Worm (Caenorhabditis elegans): ENCODE measurements around the gene cpna-4.

cpna-4 gene

DNA sequence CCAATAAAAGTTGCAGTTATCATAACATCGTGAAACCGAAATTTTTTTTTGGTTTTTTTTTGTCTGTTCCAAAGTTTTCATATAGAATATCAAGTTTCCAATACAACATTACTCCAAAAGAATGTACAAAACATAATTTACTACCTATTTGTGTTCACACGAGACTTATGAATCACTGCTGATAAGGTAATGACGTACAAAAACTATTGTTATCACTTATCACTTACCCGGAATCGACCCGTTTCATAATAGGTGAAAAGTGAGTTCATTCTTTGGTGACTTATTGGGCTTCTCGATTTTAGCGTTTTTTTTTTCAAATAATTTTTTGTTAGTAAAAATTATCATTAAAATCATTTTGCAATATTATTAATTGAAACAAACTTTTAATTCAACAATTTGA lies 31.8 kb downstream of the cpna-4 start:
- TF ChIP-seq tbx-11 (GFP tag; IDR thresholded peaks at IDR 0.05), result no peak
- no peak for TF ChIP-seq tbx-37 (GFP tag; conservative IDR thresholded peaks at IDR 0.05)
- TF ChIP-seq scrt-1 (GFP tag; IDR thresholded peaks at IDR 0.05), result no peak
- no peak for TF ChIP-seq F13C5.2 (tag; optimal IDR thresholded peaks at IDR 0.05)
- TF ChIP-seq flt-1 (GFP tag; IDR thresholded peaks at IDR 0.05), result no peak
- TF ChIP-seq pes-1 (GFP tag; IDR thresholded peaks at IDR 0.05), result no peak
- no peak for TF ChIP-seq ama-1 (optimal IDR thresholded peaks at IDR 0.05)
- TF ChIP-seq tra-4 (tag; optimal IDR thresholded peaks at IDR 0.05), result no peak
- no peak for TF ChIP-seq aly-1 (tag; optimal IDR thresholded peaks at IDR 0.05)
- TF ChIP-seq ceh-36 (tag; optimal IDR thresholded peaks at IDR 0.05), result no peak
- TF ChIP-seq ets-7 (tag; optimal IDR thresholded peaks at IDR 0.05), result no peak
- no peak for TF ChIP-seq B0310.2 (tag; optimal IDR thresholded peaks at IDR 0.05)
- no peak for TF ChIP-seq ceh-13 (GFP tag; optimal IDR thresholded peaks at IDR 0.05)
- TF ChIP-seq sea-1 (GFP tag; conservative IDR thresholded peaks at IDR 0.05), result no peak

DNA sequence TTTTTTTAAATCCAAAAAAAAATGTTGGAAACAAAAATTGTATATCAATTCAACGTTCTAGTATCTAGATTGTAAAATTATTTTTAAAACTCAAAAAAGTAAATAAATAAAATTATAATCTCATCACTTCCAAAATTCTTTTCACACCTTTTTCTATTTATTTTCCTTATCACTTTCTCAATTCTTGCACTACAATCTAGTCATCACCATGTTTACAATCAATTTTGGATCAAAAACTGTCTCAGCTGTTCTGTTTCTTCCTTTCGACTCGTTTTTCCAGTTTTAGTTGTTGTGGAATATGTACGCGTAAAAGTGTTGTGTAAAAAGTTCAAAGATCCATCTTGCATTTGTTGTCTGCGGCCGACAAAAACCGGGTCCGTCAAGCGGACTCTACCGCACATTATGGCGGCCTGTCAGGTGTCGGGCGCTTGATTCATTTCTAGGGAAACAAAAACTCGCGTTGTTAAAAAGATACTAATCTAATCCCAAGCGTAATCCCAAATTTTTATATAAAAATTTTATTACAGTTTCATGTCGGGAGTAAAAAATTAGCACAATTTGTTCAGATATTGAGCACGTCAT lies 33.3 kb downstream of the cpna-4 start:
- no peak for TF ChIP-seq hmbx-1 (tag; optimal IDR thresholded peaks at IDR 0.05)
- no peak for TF ChIP-seq flt-1 (GFP tag; IDR thresholded peaks at IDR 0.05)
- TF ChIP-seq tbx-11 (GFP tag; IDR thresholded peaks at IDR 0.05), result no peak
- TF ChIP-seq pes-1 (GFP tag; IDR thresholded peaks at IDR 0.05), result no peak
- TF ChIP-seq hnd-1 (tag; optimal IDR thresholded peaks at IDR 0.05), result no peak
- TF ChIP-seq tbx-37 (GFP tag; conservative IDR thresholded peaks at IDR 0.05), result no peak
- TF ChIP-seq ceh-13 (GFP tag; optimal IDR thresholded peaks at IDR 0.05), result no peak
- TF ChIP-seq sea-1 (GFP tag; conservative IDR thresholded peaks at IDR 0.05), result no peak
- TF ChIP-seq ets-7 (tag; optimal IDR thresholded peaks at IDR 0.05), result no peak
- TF ChIP-seq ceh-36 (tag; optimal IDR thresholded peaks at IDR 0.05), result no peak

DNA sequence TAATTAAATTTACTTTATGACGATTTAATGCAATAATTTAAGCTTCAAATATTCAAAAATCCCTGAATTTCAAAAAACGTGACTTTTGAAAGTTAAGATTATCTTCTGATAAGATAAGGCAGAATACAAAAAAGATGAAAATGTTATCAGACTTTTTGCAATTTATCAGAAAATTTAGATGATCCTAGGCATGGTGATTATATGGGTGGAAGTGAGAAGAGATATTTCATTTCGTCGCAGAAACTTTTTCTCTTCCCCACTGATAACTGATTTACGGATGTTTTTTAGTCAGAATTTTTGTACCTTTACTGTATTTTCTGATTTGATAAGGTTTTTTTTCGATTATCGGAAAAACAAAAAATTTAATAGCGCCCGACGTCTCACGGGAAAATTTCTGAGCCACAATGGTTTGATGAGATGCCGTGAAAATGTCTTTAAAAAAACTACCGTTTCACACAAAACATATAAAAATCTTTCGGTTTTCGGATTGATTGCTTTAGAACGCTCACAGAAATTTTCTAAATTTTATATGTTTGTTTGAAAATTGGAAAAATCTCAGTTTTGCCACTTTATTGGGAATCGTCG lies 34.0 kb downstream of the cpna-4 start:
- TF ChIP-seq hmbx-1 (tag; optimal IDR thresholded peaks at IDR 0.05), result no peak
- TF ChIP-seq ama-1 (optimal IDR thresholded peaks at IDR 0.05), result no peak
- TF ChIP-seq B0310.2 (tag; optimal IDR thresholded peaks at IDR 0.05), result no peak

DNA sequence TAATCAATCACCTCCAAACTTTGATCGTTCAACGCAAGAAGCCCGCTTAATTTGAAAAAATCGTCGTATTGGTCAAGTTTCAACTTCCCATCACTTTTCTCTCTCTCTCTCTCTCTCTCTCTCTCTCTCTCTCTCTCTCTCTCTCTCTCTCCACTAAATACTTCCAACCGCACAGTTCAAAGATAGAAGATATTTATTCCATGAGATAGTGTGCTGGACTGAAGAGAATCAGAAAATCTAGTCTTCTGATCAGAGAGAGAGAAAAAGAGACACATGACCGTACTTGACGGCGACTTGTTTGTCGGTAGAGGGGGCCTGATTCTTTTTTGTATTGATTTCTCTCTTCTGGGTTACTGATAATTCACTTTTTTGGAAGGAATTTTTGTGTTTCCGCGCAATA lies 37.3 kb downstream of the cpna-4 start:
- TF ChIP-seq hnd-1 (tag; optimal IDR thresholded peaks at IDR 0.05) (no peak), pes-1 (GFP tag; IDR thresholded peaks at IDR 0.05) (no peak), tbx-37 (GFP tag; conservative IDR thresholded peaks at IDR 0.05) (no peak), F13C5.2 (tag; optimal IDR thresholded peaks at IDR 0.05) (no peak), ama-1 (optimal IDR thresholded peaks at IDR 0.05) (no peak), ceh-36 (tag; optimal IDR thresholded peaks at IDR 0.05) (no peak), scrt-1 (GFP tag; IDR thresholded peaks at IDR 0.05) (no peak), ets-7 (tag; optimal IDR thresholded peaks at IDR 0.05) (no peak), tbx-11 (GFP tag; IDR thresholded peaks at IDR 0.05) (no peak), sea-1 (GFP tag; conservative IDR thresholded peaks at IDR 0.05) (no peak), B0310.2 (tag; optimal IDR thresholded peaks at IDR 0.05) (no peak), hmbx-1 (tag; optimal IDR thresholded peaks at IDR 0.05) (no peak), ceh-13 (GFP tag; optimal IDR thresholded peaks at IDR 0.05) (no peak), hmg-4 (GFP tag; optimal IDR thresholded peaks at IDR 0.05) (no peak), aly-1 (tag; optimal IDR thresholded peaks at IDR 0.05) (no peak), tra-4 (tag; optimal IDR thresholded peaks at IDR 0.05) (no peak)

DNA sequence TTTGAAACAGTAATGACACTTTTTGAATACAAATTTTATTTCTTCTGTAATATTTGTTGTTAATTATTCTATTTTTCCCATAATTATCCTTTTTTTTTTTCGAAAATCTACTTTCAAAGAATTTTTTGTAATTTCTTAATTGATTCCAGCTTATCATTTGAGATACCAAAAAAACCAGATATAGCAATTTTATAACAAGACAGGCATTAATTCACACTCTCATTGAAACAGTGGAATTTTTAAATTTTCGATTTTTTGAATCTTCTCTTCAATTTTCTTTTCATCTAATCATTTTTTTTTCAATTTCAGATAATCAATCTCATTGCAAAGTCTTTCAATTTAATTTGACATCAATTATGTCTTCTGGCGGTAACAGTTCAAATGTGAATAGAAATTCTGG lies 38.6 kb downstream of the cpna-4 start, which contains the start of gene nhr-5:
TSS of gene nhr-5 (plus strand) at position 301 of the 400 bp plus-strand sequence.
- no peak for TF ChIP-seq pes-1 (GFP tag; IDR thresholded peaks at IDR 0.05)
- no peak for TF ChIP-seq B0310.2 (tag; optimal IDR thresholded peaks at IDR 0.05)
- no peak for TF ChIP-seq ama-1 (optimal IDR thresholded peaks at IDR 0.05)
- TF ChIP-seq ets-7 (tag; optimal IDR thresholded peaks at IDR 0.05), result no peak
- no peak for TF ChIP-seq hmg-4 (GFP tag; optimal IDR thresholded peaks at IDR 0.05)
- TF ChIP-seq tbx-11 (GFP tag; IDR thresholded peaks at IDR 0.05), result no peak

DNA sequence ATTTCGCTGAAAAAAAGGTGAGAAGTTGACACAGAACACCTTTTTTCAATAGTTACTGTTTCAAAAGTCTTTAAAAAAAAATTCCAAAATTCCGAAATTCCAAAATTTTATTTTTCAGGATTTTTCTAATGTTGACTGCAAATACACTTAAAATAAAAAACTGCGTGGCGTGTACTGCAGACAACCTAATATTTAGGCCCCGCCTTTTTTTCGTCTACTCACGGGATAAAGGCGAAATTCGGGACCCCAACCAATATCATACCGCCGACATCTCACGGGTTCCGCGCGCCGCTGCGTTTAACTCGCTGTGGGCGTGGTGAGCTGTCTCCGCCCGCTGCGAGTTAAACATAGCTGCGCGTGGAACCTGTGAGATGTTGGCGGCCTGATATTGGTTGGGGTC lies 41.2 kb downstream of the cpna-4 start:
- TF ChIP-seq hmbx-1 (tag; optimal IDR thresholded peaks at IDR 0.05), result no peak
- no peak for TF ChIP-seq tra-4 (tag; optimal IDR thresholded peaks at IDR 0.05)
- no peak for TF ChIP-seq aly-1 (tag; optimal IDR thresholded peaks at IDR 0.05)
